Worm (Caenorhabditis elegans): ENCODE results near the gene F14H12.3.
A peak's percentile ranks its signal among the peaks of the same experiment; 100 is the strongest.

The F14H12.3 gene

ce11 chrX:4343915-4344314 is at the start of gene F14H12.3:
Gene F14H12.3, plus strand, starts transcription at chrX:4344215.
- TF ChIP-seq T22C8.4 (GFP tag; IDR thresholded peaks at IDR 0.05) (no peak), ztf-29 (GFP tag; IDR thresholded peaks at IDR 0.05) (no peak), klf-2 (GFP tag; conservative IDR thresholded peaks at IDR 0.05) (no peak), flt-1 (GFP tag; IDR thresholded peaks at IDR 0.05) (no peak), med-1 (GFP tag; optimal IDR thresholded peaks at IDR 0.05; ENCODE audit: insufficient read depth) (no peak), ref-1 (GFP tag; conservative IDR thresholded peaks at IDR 0.05) (no peak), tab-1 (GFP tag; IDR thresholded peaks at IDR 0.05) (no peak), cog-1 (tag; optimal IDR thresholded peaks at IDR 0.05) (no peak), ztf-23 (GFP tag; IDR thresholded peaks at IDR 0.05) (no peak)

DNA sequence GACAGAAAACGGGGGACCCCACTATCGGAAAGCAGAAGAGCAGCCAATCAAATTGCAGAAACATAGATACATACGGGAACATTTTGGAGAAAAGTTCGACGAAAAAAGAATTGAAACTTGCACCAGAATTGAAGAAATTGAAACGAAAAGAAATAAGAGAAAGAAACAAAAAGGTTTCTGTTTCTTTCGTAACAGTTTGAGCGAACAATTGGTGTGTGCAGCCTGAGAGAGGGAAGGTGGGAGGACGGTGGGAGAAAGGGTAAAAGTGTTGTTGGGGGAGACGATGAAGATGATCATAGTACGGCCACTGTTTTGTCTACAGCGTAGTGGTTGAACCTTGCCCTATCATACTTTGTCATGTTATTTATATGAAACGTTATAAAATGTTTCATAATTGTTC is 49.1 kb upstream of the F14H12.3 start:
- TF ChIP-seq ref-1 (GFP tag; conservative IDR thresholded peaks at IDR 0.05) (no peak), cog-1 (tag; optimal IDR thresholded peaks at IDR 0.05) (no peak), flt-1 (GFP tag; IDR thresholded peaks at IDR 0.05) (no peak)

- no peak for TF ChIP-seq ztf-29 (GFP tag; IDR thresholded peaks at IDR 0.05)
- no peak for TF ChIP-seq med-1 (GFP tag; optimal IDR thresholded peaks at IDR 0.05; ENCODE audit: insufficient read depth)
- TF ChIP-seq tab-1 (GFP tag; IDR thresholded peaks at IDR 0.05), result no peak
- TF ChIP-seq flt-1 (GFP tag; IDR thresholded peaks at IDR 0.05), result no peak
- no peak for TF ChIP-seq ztf-23 (GFP tag; IDR thresholded peaks at IDR 0.05)
- TF ChIP-seq cog-1 (tag; optimal IDR thresholded peaks at IDR 0.05), result no peak
These were observed 48.1 kb upstream of the F14H12.3 start for ce11 chrX:4295917-4296316.

DNA sequence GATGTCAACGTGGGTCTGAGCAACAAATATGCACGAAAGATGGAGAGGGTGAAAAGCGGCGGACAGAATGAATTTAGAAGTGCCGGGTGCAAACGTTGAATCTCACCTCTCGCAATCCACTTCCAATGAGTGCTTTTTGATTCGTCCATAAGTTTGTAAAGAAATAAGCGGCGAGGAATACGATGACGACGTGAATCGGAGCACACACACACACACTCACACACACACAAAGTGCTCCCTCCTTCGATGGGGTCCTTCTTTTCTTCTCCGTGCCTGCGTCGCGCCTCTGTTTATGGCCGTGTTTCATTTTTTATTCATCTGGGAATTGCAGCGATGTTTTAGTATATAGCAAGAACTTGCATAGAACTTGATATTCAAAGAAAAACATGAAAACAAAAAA is 46.6 kb upstream of the F14H12.3 start, which contains the start of gene paf-2:
paf-2 (minus strand) TSS at position 290 of the 400 bp plus-strand sequence.
- TF ChIP-seq med-1 (GFP tag; optimal IDR thresholded peaks at IDR 0.05; ENCODE audit: insufficient read depth) (no peak), T22C8.4 (GFP tag; IDR thresholded peaks at IDR 0.05) (no peak), ref-1 (GFP tag; conservative IDR thresholded peaks at IDR 0.05) (no peak), klf-2 (GFP tag; conservative IDR thresholded peaks at IDR 0.05) (no peak), tab-1 (GFP tag; IDR thresholded peaks at IDR 0.05) (no peak), flt-1 (GFP tag; IDR thresholded peaks at IDR 0.05) (no peak), ztf-29 (GFP tag; IDR thresholded peaks at IDR 0.05) (no peak), ztf-23 (GFP tag; IDR thresholded peaks at IDR 0.05) (no peak), cog-1 (tag; optimal IDR thresholded peaks at IDR 0.05) (no peak)

DNA sequence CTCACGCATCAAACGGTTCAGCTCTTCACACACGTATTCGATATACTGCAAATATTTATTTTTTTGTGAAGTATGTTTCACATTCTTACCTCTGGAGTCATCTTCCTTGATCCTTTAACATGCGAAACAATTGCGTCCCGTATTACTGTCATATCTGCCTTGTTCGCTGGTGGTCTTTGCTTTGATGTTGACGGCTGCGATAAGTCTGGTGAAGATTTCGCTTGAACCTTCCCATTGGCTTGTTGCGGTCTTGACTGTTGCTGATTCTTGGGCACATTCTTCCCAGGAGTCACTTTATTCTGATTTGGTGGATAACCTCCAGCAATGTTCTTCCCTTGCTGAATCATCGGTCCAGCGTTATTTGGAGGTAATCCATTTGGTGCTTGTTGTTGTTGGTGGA is 40.8 kb upstream of the F14H12.3 start:
- TF ChIP-seq ztf-23 (GFP tag; IDR thresholded peaks at IDR 0.05), result no peak

DNA sequence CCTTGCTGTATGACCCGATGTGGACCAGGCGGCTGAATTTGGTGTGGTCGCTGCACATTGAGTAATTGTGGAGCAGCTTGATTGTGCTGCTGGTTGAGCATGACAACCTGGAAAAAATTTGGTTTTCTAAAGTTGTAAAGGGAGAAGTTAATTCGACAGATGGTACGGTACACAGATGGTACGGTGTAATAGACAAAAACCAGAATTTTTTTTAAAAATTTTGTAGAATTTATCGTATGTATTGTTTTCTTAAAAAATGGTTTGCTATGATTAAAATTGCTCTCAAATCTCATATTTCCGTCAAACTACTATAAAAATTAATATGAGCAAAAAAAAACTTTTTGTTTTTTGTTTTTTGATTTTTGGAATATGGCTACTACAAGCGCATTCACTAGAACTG is 37.2 kb upstream of the F14H12.3 start, which contains the start of gene pqn-15:
pqn-15 (minus strand) TSS at position 101 of the 400 bp plus-strand sequence.
- TF ChIP-seq tab-1 (GFP tag; IDR thresholded peaks at IDR 0.05) (no peak), cog-1 (tag; optimal IDR thresholded peaks at IDR 0.05) (no peak), flt-1 (GFP tag; IDR thresholded peaks at IDR 0.05) (no peak), ztf-29 (GFP tag; IDR thresholded peaks at IDR 0.05) (no peak), ref-1 (GFP tag; conservative IDR thresholded peaks at IDR 0.05) (no peak), klf-2 (GFP tag; conservative IDR thresholded peaks at IDR 0.05) (no peak), T22C8.4 (GFP tag; IDR thresholded peaks at IDR 0.05) (no peak), ztf-23 (GFP tag; IDR thresholded peaks at IDR 0.05) (no peak), med-1 (GFP tag; optimal IDR thresholded peaks at IDR 0.05; ENCODE audit: insufficient read depth) (no peak)

DNA sequence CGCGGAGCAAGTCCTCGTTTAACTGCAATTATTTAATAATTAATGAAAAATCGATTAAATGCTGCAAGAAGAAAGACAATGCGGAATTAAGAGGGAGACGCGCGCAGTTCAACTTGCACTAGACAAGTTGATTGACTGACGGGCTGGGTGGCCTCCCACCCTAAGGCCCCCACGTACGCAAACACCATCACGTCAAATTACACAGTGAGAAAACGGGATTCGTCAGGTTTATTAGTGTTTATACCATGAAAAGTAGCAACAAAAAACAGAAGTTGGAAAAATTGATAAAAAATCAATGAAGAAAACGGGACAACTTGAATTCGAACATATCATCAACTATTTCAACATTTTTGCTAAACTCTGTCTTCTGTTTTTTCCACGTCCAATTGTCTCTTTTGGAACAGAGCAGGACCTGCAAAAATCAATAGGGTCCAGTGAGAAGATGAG is 36.4 kb upstream of the F14H12.3 start:
- peak; percentile 55; the same call in 1 of the 2 replicates for TF ChIP-seq tab-1 (GFP tag; IDR thresholded peaks at IDR 0.05)
- 0 out of 2 replicates have a peak, but pooled peaks have one; percentile 29 for TF ChIP-seq ztf-29 (GFP tag; IDR thresholded peaks at IDR 0.05)
- peak; percentile 35; the same call in 1 of the 2 replicates for TF ChIP-seq T22C8.4 (GFP tag; IDR thresholded peaks at IDR 0.05)
- TF ChIP-seq klf-2 (GFP tag; conservative IDR thresholded peaks at IDR 0.05), result no peak
- TF ChIP-seq ref-1 (GFP tag; conservative IDR thresholded peaks at IDR 0.05), result no peak

DNA sequence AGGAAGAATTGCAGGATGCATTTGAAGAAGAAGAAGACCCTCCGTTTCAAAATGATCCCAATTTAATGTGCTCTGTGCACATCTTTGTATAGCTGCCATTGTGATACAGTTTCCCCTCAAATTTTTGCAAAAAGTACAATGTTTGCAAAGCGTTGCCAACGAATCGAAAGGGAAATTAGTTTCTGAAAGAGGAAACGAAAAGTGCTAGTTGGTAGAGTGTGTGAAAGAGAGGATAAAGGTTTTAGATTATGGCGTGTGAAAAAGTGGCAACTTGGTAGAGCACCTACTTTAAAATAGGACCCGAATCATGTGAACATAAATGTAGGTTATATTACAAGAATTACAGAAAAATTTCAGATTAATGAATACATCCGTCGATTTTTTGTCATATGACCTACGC is 32.3 kb upstream of the F14H12.3 start, which contains the start of gene C52B9.8:
C52B9.8 (minus strand) TSS at position 101 of the 400 bp plus-strand sequence.
- TF ChIP-seq klf-2 (GFP tag; conservative IDR thresholded peaks at IDR 0.05), result no peak
- TF ChIP-seq ref-1 (GFP tag; conservative IDR thresholded peaks at IDR 0.05), result no peak
- no peak for TF ChIP-seq med-1 (GFP tag; optimal IDR thresholded peaks at IDR 0.05; ENCODE audit: insufficient read depth)
- no peak for TF ChIP-seq cog-1 (tag; optimal IDR thresholded peaks at IDR 0.05)

DNA sequence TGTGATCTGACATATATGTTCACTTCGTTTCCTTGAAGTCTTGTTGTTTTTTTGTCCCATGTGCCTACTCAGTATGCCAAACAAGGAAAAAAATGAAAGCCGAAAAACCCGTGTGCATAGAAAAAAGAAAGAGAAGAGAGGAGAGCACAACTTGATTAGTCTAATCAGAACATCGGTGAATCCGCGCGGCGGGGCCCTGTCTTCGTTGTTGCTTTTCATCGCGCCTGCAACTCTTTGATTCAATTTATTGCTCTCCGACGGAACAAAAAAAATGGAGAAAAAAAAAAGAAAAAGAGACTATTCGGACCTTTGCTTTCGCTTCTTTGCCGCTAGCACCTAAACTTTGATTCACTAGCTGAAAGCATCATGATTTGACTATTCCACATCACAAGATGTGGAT is 29.1 kb upstream of the F14H12.3 start:
- no peak for TF ChIP-seq cog-1 (tag; optimal IDR thresholded peaks at IDR 0.05)
- TF ChIP-seq klf-2 (GFP tag; conservative IDR thresholded peaks at IDR 0.05), result no peak
- TF ChIP-seq flt-1 (GFP tag; IDR thresholded peaks at IDR 0.05), result no peak
- no peak for TF ChIP-seq ref-1 (GFP tag; conservative IDR thresholded peaks at IDR 0.05)
- TF ChIP-seq med-1 (GFP tag; optimal IDR thresholded peaks at IDR 0.05; ENCODE audit: insufficient read depth), result no peak
- TF ChIP-seq tab-1 (GFP tag; IDR thresholded peaks at IDR 0.05), result no peak
- TF ChIP-seq T22C8.4 (GFP tag; IDR thresholded peaks at IDR 0.05), result no peak
- no peak for TF ChIP-seq ztf-23 (GFP tag; IDR thresholded peaks at IDR 0.05)
- no peak for TF ChIP-seq ztf-29 (GFP tag; IDR thresholded peaks at IDR 0.05)

DNA sequence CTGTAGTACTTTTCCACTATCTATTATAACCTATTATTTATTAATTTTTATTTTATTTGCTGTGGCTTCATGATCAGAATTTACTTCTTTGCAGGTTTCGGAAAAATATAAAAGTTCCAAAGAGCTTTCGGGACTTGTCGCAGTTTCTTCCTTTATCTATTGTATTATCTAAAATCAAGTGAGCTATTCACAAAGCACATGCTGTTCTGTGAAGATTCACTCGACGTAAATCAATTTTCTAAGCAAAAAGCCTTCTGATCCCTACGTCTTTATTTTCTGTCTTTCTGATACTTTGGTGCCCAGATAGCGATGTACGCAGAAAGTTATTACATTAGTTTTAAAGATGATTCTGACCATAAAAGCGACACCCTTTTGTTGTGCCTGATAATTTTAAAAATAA is 26.9 kb upstream of the F14H12.3 start:
- TF ChIP-seq med-1 (GFP tag; optimal IDR thresholded peaks at IDR 0.05; ENCODE audit: insufficient read depth) (no peak), cog-1 (tag; optimal IDR thresholded peaks at IDR 0.05) (no peak), T22C8.4 (GFP tag; IDR thresholded peaks at IDR 0.05) (no peak), klf-2 (GFP tag; conservative IDR thresholded peaks at IDR 0.05) (no peak), ztf-29 (GFP tag; IDR thresholded peaks at IDR 0.05) (no peak), tab-1 (GFP tag; IDR thresholded peaks at IDR 0.05) (no peak), flt-1 (GFP tag; IDR thresholded peaks at IDR 0.05) (no peak), ref-1 (GFP tag; conservative IDR thresholded peaks at IDR 0.05) (no peak), ztf-23 (GFP tag; IDR thresholded peaks at IDR 0.05) (no peak)

DNA sequence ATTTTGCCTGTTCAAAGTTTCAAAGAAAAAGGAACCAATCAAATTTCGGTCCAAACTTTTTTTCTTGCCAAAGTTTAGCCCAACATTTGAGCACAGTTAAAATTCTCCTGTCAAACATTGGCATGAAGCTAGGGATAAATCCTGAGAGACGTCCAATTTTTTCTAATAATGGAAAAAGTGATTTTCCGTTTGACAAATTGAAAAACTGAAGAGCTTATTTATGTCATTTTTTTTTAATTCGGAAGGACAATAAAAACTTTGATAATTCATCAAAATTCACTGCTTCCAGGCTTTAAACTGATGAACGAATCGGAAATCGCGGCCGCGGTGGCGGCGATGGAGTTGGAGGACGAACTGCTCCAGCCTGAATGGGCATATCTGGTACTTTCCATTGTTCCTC is 23.5 kb upstream of the F14H12.3 start, which contains the start of gene dop-6:
dop-6 (plus strand) TSS at position 301 of the 400 bp plus-strand sequence.
- TF ChIP-seq klf-2 (GFP tag; conservative IDR thresholded peaks at IDR 0.05) (no peak), flt-1 (GFP tag; IDR thresholded peaks at IDR 0.05) (no peak), tab-1 (GFP tag; IDR thresholded peaks at IDR 0.05) (no peak), ref-1 (GFP tag; conservative IDR thresholded peaks at IDR 0.05) (no peak), T22C8.4 (GFP tag; IDR thresholded peaks at IDR 0.05) (no peak), ztf-29 (GFP tag; IDR thresholded peaks at IDR 0.05) (no peak), ztf-23 (GFP tag; IDR thresholded peaks at IDR 0.05) (no peak), cog-1 (tag; optimal IDR thresholded peaks at IDR 0.05) (no peak), med-1 (GFP tag; optimal IDR thresholded peaks at IDR 0.05; ENCODE audit: insufficient read depth) (no peak)
